Worm (Caenorhabditis elegans): ENCODE measurements around the gene popl-7.

ce11 chrIV:13393246-13393716 lies 22.8 kb downstream of the popl-7 start:
- TF ChIP-seq nhr-10 (tag; optimal IDR thresholded peaks at IDR 0.05): peak; percentile 87
- TF ChIP-seq zfp-3 (GFP tag; conservative IDR thresholded peaks at IDR 0.05): no peak
- peak; percentile 5 for TF ChIP-seq mep-1 (tag; optimal IDR thresholded peaks at IDR 0.05)
